Fruit fly (Drosophila melanogaster): Measurements from ENCODE around the gene PIG-C.
A peak's percentile ranks its signal among the peaks of the same experiment; 100 is the strongest.

DNA sequence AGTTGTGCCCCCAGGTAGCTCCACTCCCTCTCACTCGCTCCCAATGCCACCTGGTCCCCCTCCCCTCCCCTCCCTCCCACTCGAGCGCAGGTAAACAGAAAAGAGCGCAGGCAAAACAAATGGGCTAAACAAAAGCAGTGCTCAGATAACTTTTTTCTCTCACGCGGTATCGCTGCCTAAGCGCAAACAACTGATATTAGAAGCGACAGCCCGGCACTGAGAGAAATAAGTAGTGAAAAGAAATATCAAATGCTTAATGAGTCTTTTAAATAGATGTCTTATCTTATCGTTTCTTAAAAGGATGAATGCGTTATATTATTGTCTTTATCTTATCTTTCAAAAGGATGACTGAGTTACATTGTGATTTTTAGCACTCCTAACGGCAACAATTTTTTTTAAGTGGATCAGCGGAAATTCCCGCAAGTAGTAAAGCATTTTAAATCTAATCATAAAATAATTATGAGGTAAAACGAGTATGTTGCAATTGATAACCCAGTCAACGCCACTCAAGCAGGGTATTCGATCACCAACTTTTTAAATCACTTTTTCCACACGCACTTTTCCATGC, 17.8 kb downstream of the PIG-C start:
- peak; percentile 76 for TF ChIP-seq Ets98B (GFP tag; IDR thresholded peaks at IDR 0.05)
- TF ChIP-seq Snoo (tag; optimal IDR thresholded peaks at IDR 0.05), result peak; percentile 0
- TF ChIP-seq CG15710 (tag; optimal IDR thresholded peaks at IDR 0.05), result no peak
- peak; percentile 59 for TF ChIP-seq CG8301 (tag; optimal IDR thresholded peaks at IDR 0.05)
- no peak for TF ChIP-seq CG34367 (tag; optimal IDR thresholded peaks at IDR 0.05)

Data from whole organism, pupa.